Fruit fly (Drosophila melanogaster): Measurements from ENCODE around the gene Snmp1.

DNA sequence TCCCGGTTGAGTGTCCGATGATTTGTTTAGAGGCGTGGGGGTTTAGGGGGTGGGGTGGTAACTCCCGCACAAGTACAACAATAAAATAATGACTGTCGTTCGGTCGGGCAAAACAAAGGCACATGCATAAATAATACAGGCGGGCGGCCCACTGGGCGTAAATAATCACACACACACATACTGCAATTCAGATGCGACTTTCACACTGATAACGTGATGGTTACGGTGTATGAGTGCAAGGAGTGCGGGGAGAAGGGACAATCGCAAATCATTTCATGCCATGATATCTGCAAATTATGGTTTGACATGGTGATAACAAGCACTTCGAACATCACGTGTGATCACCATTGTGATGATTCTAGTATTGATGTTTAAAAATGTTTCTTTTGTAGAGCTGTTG lies 17.9 kb downstream of the Snmp1 start:
- TF ChIP-seq CG14711 (tag; optimal IDR thresholded peaks at IDR 0.05) = no peak
- no peak for TF ChIP-seq kay (GFP tag; ENCODE audit: borderline replicate concordance)
